Worm (Caenorhabditis elegans): ENCODE results near the gene ZK1248.5.

Gene ZK1248.5

ce11 chrII:5836153-5836719 is 25.9 kb downstream of the ZK1248.5 start, which contains the start of gene fzo-1:
Gene fzo-1, minus strand, starts transcription at chrII:5836203.
- TF ChIP-seq unc-39 (tag; optimal IDR thresholded peaks at IDR 0.05) (no peak), nhr-12 (tag; optimal IDR thresholded peaks at IDR 0.05) (no peak), sea-2 (GFP tag; optimal IDR thresholded peaks at IDR 0.05) (no peak), skn-1 (tag; optimal IDR thresholded peaks at IDR 0.05) (no peak), snpc-4 (tag; optimal IDR thresholded peaks at IDR 0.05) (peak; percentile 29), tbx-2 (tag; optimal IDR thresholded peaks at IDR 0.05) (no peak), hmg-11 (tag; optimal IDR thresholded peaks at IDR 0.05) (no peak), daf-12 (tag; optimal IDR thresholded peaks at IDR 0.05) (no peak), fkh-2 (tag; optimal IDR thresholded peaks at IDR 0.05) (no peak), nhr-77 (tag; optimal IDR thresholded peaks at IDR 0.05) (no peak), elt-2 (tag; optimal IDR thresholded peaks at IDR 0.05) (peak; percentile 47), fos-1 (tag; optimal IDR thresholded peaks at IDR 0.05) (no peak), unc-62 (GFP tag; optimal IDR thresholded peaks at IDR 0.05) (no peak), ceh-16 (tag; optimal IDR thresholded peaks at IDR 0.05) (no peak), egl-27 (tag; optimal IDR thresholded peaks at IDR 0.05) (no peak), lin-15B (tag; optimal IDR thresholded peaks at IDR 0.05) (peak; percentile 52), pqm-1 (tag; optimal IDR thresholded peaks at IDR 0.05) (no peak), nfya-1 (tag; optimal IDR thresholded peaks at IDR 0.05; ENCODE audit: insufficient read depth) (peak; percentile 60), aly-2 (tag; optimal IDR thresholded peaks at IDR 0.05) (no peak), nhr-23 (tag; optimal IDR thresholded peaks at IDR 0.05) (no peak), eor-1 (tag; optimal IDR thresholded peaks at IDR 0.05) (no peak), fkh-10 (GFP tag; optimal IDR thresholded peaks at IDR 0.05) (peak; percentile 22), nhr-76 (tag; optimal IDR thresholded peaks at IDR 0.05) (no peak), pha-4 (tag; optimal IDR thresholded peaks at IDR 0.05) (peak; percentile 72), R02D3.7 (tag; optimal IDR thresholded peaks at IDR 0.05) (no peak), nhr-237 (tag; optimal IDR thresholded peaks at IDR 0.05) (no peak), elt-1 (tag; optimal IDR thresholded peaks at IDR 0.05) (no peak), mml-1 (tag; optimal IDR thresholded peaks at IDR 0.05) (no peak)

ce11 chrII:5838453-5838852 is 28.1 kb downstream of the ZK1248.5 start, which contains the start of gene ZK1248.15:
Gene ZK1248.15, minus strand, starts transcription at chrII:5838553.
- no peak for TF ChIP-seq nhr-237 (tag; optimal IDR thresholded peaks at IDR 0.05)
- TF ChIP-seq lin-39 (tag; optimal IDR thresholded peaks at IDR 0.05): no peak
- TF ChIP-seq lin-15B (tag; optimal IDR thresholded peaks at IDR 0.05): no peak
- TF ChIP-seq mdl-1 (tag; optimal IDR thresholded peaks at IDR 0.05): no peak
- no peak for TF ChIP-seq pqm-1 (tag; optimal IDR thresholded peaks at IDR 0.05)
- TF ChIP-seq unc-39 (tag; optimal IDR thresholded peaks at IDR 0.05): no peak
- TF ChIP-seq snpc-4 (tag; optimal IDR thresholded peaks at IDR 0.05): no peak

ce11 chrII:5839227-5839626 is 28.9 kb downstream of the ZK1248.5 start, which contains the start of gene ZK1248.19:
Gene ZK1248.19, minus strand, starts transcription at chrII:5839414.
- peak; percentile 25 for TF ChIP-seq pha-4 (tag; optimal IDR thresholded peaks at IDR 0.05)
- no peak for TF ChIP-seq elt-3 (tag; optimal IDR thresholded peaks at IDR 0.05)
- TF ChIP-seq mml-1 (tag; optimal IDR thresholded peaks at IDR 0.05): no peak
- TF ChIP-seq lsy-12 (tag; optimal IDR thresholded peaks at IDR 0.05): no peak
- no peak for TF ChIP-seq nhr-23 (tag; optimal IDR thresholded peaks at IDR 0.05)
- no peak for TF ChIP-seq elt-2 (tag; optimal IDR thresholded peaks at IDR 0.05)
- no peak for TF ChIP-seq ceh-82 (tag; optimal IDR thresholded peaks at IDR 0.05)
- TF ChIP-seq ZK546.5 (tag; optimal IDR thresholded peaks at IDR 0.05): no peak
- no peak for TF ChIP-seq fos-1 (tag; optimal IDR thresholded peaks at IDR 0.05)
- no peak for TF ChIP-seq nhr-28 (tag; optimal IDR thresholded peaks at IDR 0.05)
- no peak for TF ChIP-seq egl-27 (tag; optimal IDR thresholded peaks at IDR 0.05)
- TF ChIP-seq zag-1 (tag; optimal IDR thresholded peaks at IDR 0.05): no peak
- no peak for TF ChIP-seq tbx-2 (tag; optimal IDR thresholded peaks at IDR 0.05)
- no peak for TF ChIP-seq ceh-9 (tag; optimal IDR thresholded peaks at IDR 0.05)
- no peak for TF ChIP-seq mdl-1 (tag; optimal IDR thresholded peaks at IDR 0.05)
- no peak for TF ChIP-seq nhr-237 (tag; optimal IDR thresholded peaks at IDR 0.05)
- no peak for TF ChIP-seq unc-62 (GFP tag; optimal IDR thresholded peaks at IDR 0.05)
- no peak for TF ChIP-seq elt-1 (tag; optimal IDR thresholded peaks at IDR 0.05)
- no peak for TF ChIP-seq fkh-2 (tag; optimal IDR thresholded peaks at IDR 0.05)
- TF ChIP-seq fkh-10 (GFP tag; optimal IDR thresholded peaks at IDR 0.05): no peak
- no peak for TF ChIP-seq nhr-67 (tag; optimal IDR thresholded peaks at IDR 0.05)
- no peak for TF ChIP-seq nhr-76 (tag; optimal IDR thresholded peaks at IDR 0.05)
- TF ChIP-seq unc-39 (tag; optimal IDR thresholded peaks at IDR 0.05): no peak
- TF ChIP-seq jun-1 (tag; optimal IDR thresholded peaks at IDR 0.05): no peak
- TF ChIP-seq ama-1 (optimal IDR thresholded peaks at IDR 0.05): peak; percentile 6
- peak; percentile 4 for TF ChIP-seq lin-15B (tag; optimal IDR thresholded peaks at IDR 0.05)
- TF ChIP-seq hmg-11 (tag; optimal IDR thresholded peaks at IDR 0.05): peak; percentile 42
- TF ChIP-seq sea-2 (GFP tag; optimal IDR thresholded peaks at IDR 0.05): no peak
- no peak for TF ChIP-seq ztf-11 (tag; optimal IDR thresholded peaks at IDR 0.05)
- no peak for TF ChIP-seq ztf-4 (tag; optimal IDR thresholded peaks at IDR 0.05)
- no peak for TF ChIP-seq egl-5 (tag; optimal IDR thresholded peaks at IDR 0.05)
- TF ChIP-seq nhr-12 (tag; optimal IDR thresholded peaks at IDR 0.05): no peak
- TF ChIP-seq lin-39 (tag; optimal IDR thresholded peaks at IDR 0.05): no peak
- peak; percentile 0 for TF ChIP-seq snpc-4 (tag; optimal IDR thresholded peaks at IDR 0.05)
- TF ChIP-seq R02D3.7 (tag; optimal IDR thresholded peaks at IDR 0.05): peak; percentile 88
- TF ChIP-seq eor-1 (tag; optimal IDR thresholded peaks at IDR 0.05): no peak
- no peak for TF ChIP-seq daf-12 (tag; optimal IDR thresholded peaks at IDR 0.05)
- TF ChIP-seq nhr-77 (tag; optimal IDR thresholded peaks at IDR 0.05): no peak
- TF ChIP-seq ceh-28 (tag; optimal IDR thresholded peaks at IDR 0.05): no peak
- TF ChIP-seq aly-2 (tag; optimal IDR thresholded peaks at IDR 0.05): no peak
- TF ChIP-seq skn-1 (tag; optimal IDR thresholded peaks at IDR 0.05): no peak
- TF ChIP-seq nfya-1 (tag; optimal IDR thresholded peaks at IDR 0.05; ENCODE audit: insufficient read depth): peak; percentile 28
- no peak for TF ChIP-seq ceh-16 (tag; optimal IDR thresholded peaks at IDR 0.05)
- no peak for TF ChIP-seq nhr-25 (tag; optimal IDR thresholded peaks at IDR 0.05)

All from whole organism, L3 larva.